Worm (Caenorhabditis elegans): Measurements from ENCODE around the gene C07A4.3.

DNA sequence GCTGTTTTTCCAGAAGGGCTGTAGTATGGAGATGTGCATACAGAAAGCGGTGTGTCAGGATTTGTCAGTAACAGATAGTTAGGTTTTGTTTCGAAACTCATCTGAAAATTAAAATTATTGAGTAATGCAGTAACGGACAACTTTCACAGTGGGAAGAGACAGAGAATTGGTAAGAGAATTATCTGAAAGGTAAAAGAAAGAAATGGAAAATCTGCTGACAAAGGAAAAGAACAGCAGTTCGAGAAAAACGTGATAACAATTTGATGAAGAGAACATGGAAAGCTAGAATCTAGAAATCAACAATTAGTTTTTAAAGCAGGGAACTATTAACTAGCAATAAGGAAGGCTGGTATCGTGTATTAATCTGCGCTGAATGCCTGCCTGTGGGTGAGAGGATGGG is 30.5 kb downstream of the C07A4.3 start, which contains the start of gene sex-1:
- TF ChIP-seq lag-1 (GFP tag; IDR thresholded peaks at IDR 0.05) (no peak), pha-4 (tag; optimal IDR thresholded peaks at IDR 0.05) (no peak)
